Fruit fly (Drosophila melanogaster): ENCODE data around the gene Cdep.
A peak's percentile ranks its signal among the peaks of the same experiment; 100 is the strongest.

DNA sequence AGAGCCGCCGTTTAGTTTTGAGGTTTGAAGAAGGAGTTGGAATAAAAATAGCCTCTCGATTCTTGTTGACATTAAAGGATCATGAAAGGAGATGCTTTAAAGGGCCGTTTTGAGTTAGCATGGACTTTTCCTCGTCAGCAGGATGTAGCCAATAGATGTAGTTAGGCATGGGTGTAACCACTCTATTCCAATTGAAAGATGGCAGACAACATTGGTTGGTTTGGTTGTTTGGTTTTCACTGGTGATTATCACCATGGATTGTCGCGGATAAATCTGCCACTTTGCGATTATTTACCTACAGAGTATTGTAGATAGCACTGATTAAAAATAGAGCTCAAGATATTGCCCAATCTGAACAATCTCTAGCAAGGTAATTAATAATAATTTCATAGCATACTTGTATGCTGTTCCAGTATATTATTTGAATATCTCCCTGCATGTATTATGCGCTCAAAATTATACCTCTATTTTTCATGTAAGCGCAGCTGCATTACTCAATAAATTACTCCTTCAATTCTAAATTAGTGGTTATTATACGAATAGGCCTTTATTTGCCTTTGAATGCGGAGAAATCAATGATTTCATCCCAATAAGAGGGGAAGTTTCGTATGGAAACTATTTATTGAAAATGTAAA is 62.7 kb downstream of the Cdep start:
- TF ChIP-seq CTCF (optimal IDR thresholded peaks at IDR 0.05) (peak; percentile 55 to 66), CG8478 (optimal IDR thresholded peaks at IDR 0.05) (no peak)
